Worm (Caenorhabditis elegans) whole organism, L3 larva: ENCODE results near the gene F10E9.11.

Source experiments
- R02D3.7 ChIP-seq: fragments of 150-350 bp; optimal IDR thresholded peaks from 2 replicates; lab custom pipeline; 2014; ENCODE audit warnings: missing biosample characterization, missing genetic modification characterization
- elt-1 ChIP-seq: fragments of 150-350 bp; optimal IDR thresholded peaks from 2 replicates; lab custom pipeline; 2014; ENCODE audit warnings: missing biosample characterization, missing genetic modification characterization
- eor-1 ChIP-seq, 2 experiments: fragments of 150-350 bp; optimal IDR thresholded peaks; 2 replicates each; lab custom pipeline; 2014 to 2018; ENCODE audit warnings: missing biosample characterization in 2 of 2, missing genetic modification characterization in 2 of 2
- fkh-2 ChIP-seq: fragments of 150-350 bp; optimal IDR thresholded peaks from 2 replicates; lab custom pipeline; 2014; ENCODE audit warnings: missing biosample characterization, missing genetic modification reagents, missing genetic modification characterization
- mdl-1 ChIP-seq: fragments of 150-350 bp; optimal IDR thresholded peaks from 2 replicates; lab custom pipeline; 2014; ENCODE audit warnings: missing biosample characterization, missing genetic modification characterization
- nhr-11 ChIP-seq: fragments of 150-350 bp; optimal IDR thresholded peaks from 2 replicates; lab custom pipeline; 2014; ENCODE audit warnings: missing biosample characterization, missing genetic modification characterization
- nhr-28 ChIP-seq: fragments of 150-350 bp; optimal IDR thresholded peaks from 2 replicates; lab custom pipeline; 2014; ENCODE audit warnings: missing biosample characterization, missing genetic modification characterization
- pha-4 ChIP-seq: fragments of 150-350 bp; optimal IDR thresholded peaks from 2 replicates; lab custom pipeline; 2014; ENCODE audit warnings: missing biosample characterization, missing genetic modification reagents, missing genetic modification characterization
- skn-1 ChIP-seq: fragments of 150-350 bp; optimal IDR thresholded peaks from 2 replicates; lab custom pipeline; 2014; ENCODE audit warnings: missing biosample characterization, missing genetic modification characterization
- tbx-2 ChIP-seq: sonication (generic microtip); optimal IDR thresholded peaks from 2 replicates; lab custom pipeline; 2016; ENCODE audit warnings: mild to moderate bottlenecking, missing genetic modification characterization, missing compliant biosample characterization
- unc-62 ChIP-seq: fragments of 150-350 bp; sonication (generic microtip); optimal IDR thresholded peaks from 4 replicates; lab custom pipeline; 2014; ENCODE audit warnings: missing biosample characterization, missing genetic modification reagents, missing genetic modification characterization
- ztf-11 ChIP-seq: fragments of 150-350 bp; optimal IDR thresholded peaks from 2 replicates; lab custom pipeline; 2014; ENCODE audit warnings: missing biosample characterization, missing genetic modification characterization

ce11 chrIII:8299734-8300133 lies 19.3 kb downstream of the F10E9.11 start:
- TF ChIP-seq tbx-2 (no peak), nhr-11 (no peak), elt-1 (no peak), pha-4 (tag; lab: Kevin White, UChicago) (peak; percentile 43), skn-1 (tag; lab: Kevin White, UChicago) (no peak), ztf-11 (tag; lab: Kevin White, UChicago) (no peak), R02D3.7 (tag; lab: Kevin White, UChicago) (no peak), eor-1 (tag; optimal IDR thresholded peaks at IDR 0.05; lab: Kevin White, UChicago) (no peak), nhr-28 (tag; lab: Kevin White, UChicago) (no peak), fkh-2 (tag; lab: Kevin White, UChicago) (no peak), mdl-1 (tag; lab: Kevin White, UChicago) (no peak), unc-62 (no peak)
